Worm (Caenorhabditis elegans): ENCODE results near the gene snt-2.
A peak's percentile ranks its signal among the peaks of the same experiment; 100 is the strongest.

The snt-2 gene

ce11 chrIII:793595-793994 is at the start of gene snt-2:
snt-2 (minus strand) TSS chrIII:793733.
- TF ChIP-seq pax-1 (tag; optimal IDR thresholded peaks at IDR 0.05) (peak; percentile 19), hlh-30 (tag; optimal IDR thresholded peaks at IDR 0.05; ENCODE audit: insufficient read depth) (peak; percentile 65), ceh-2 (tag; optimal IDR thresholded peaks at IDR 0.05) (peak; percentile 17), K02D7.2 (tag; optimal IDR thresholded peaks at IDR 0.05) (no peak), tbx-2 (tag; optimal IDR thresholded peaks at IDR 0.05) (peak; percentile 16), nfya-1 (tag; optimal IDR thresholded peaks at IDR 0.05) (peak; percentile 87), unc-42 (tag; optimal IDR thresholded peaks at IDR 0.05) (peak; percentile 31), hlh-13 (GFP tag; optimal IDR thresholded peaks at IDR 0.05) (no peak), elt-2 (tag; optimal IDR thresholded peaks at IDR 0.05) (peak; percentile 38), pros-1 (tag; optimal IDR thresholded peaks at IDR 0.05) (peak; percentile 8), ceh-31 (tag; optimal IDR thresholded peaks at IDR 0.05) (peak; percentile 59), K09A11.1 (tag; optimal IDR thresholded peaks at IDR 0.05; ENCODE audit: insufficient read depth) (no peak), lim-6 (tag; optimal IDR thresholded peaks at IDR 0.05) (no peak), syd-9 (tag; optimal IDR thresholded peaks at IDR 0.05) (no peak), hlh-6 (tag; optimal IDR thresholded peaks at IDR 0.05) (no peak), ceh-18 (tag; optimal IDR thresholded peaks at IDR 0.05) (peak; percentile 17)

ce11 chrIII:842630-843029 is 49.1 kb upstream of the snt-2 start, which contains the start of gene far-8:
far-8 (plus strand) TSS chrIII:842930.
- TF ChIP-seq fax-1 (tag; optimal IDR thresholded peaks at IDR 0.05) (no peak), unc-42 (tag; optimal IDR thresholded peaks at IDR 0.05) (no peak), hlh-6 (tag; optimal IDR thresholded peaks at IDR 0.05) (no peak), ref-2 (tag; optimal IDR thresholded peaks at IDR 0.05) (no peak), ahr-1 (tag; optimal IDR thresholded peaks at IDR 0.05) (no peak), ceh-9 (tag; optimal IDR thresholded peaks at IDR 0.05) (no peak), pha-2 (tag; optimal IDR thresholded peaks at IDR 0.05) (no peak), ceh-48 (tag; optimal IDR thresholded peaks at IDR 0.05) (no peak), T23F11.4 (GFP tag; optimal IDR thresholded peaks at IDR 0.05) (no peak)

ce11 chrIII:841177-841576 is 47.6 kb upstream of the snt-2 start, which contains the start of gene K02F3.9:
K02F3.9 (minus strand) TSS chrIII:841366.
- TF ChIP-seq pat-9 (tag; optimal IDR thresholded peaks at IDR 0.05) (no peak), unc-3 (GFP tag; conservative IDR thresholded peaks at IDR 0.05) (no peak), unc-3 (tag; optimal IDR thresholded peaks at IDR 0.05) (no peak), pqm-1 (tag; optimal IDR thresholded peaks at IDR 0.05) (no peak), lin-11 (tag; optimal IDR thresholded peaks at IDR 0.05) (no peak), syd-9 (tag; optimal IDR thresholded peaks at IDR 0.05) (no peak), lim-6 (tag; optimal IDR thresholded peaks at IDR 0.05) (no peak), ceh-6 (GFP tag; optimal IDR thresholded peaks at IDR 0.05) (no peak), unc-86 (tag; optimal IDR thresholded peaks at IDR 0.05) (no peak), dmd-4 (tag; optimal IDR thresholded peaks at IDR 0.05; ENCODE audit: borderline replicate concordance) (no peak), ceh-18 (tag; optimal IDR thresholded peaks at IDR 0.05) (no peak)

ce11 chrIII:839491-839890 is 46.0 kb upstream of the snt-2 start, which contains the start of gene dos-3:
dos-3 (minus strand) TSS chrIII:839591.
- TF ChIP-seq elt-4 (tag; optimal IDR thresholded peaks at IDR 0.05) (no peak), ceh-18 (tag; optimal IDR thresholded peaks at IDR 0.05) (no peak), che-1 (tag; optimal IDR thresholded peaks at IDR 0.05) (no peak), ceh-48 (tag; optimal IDR thresholded peaks at IDR 0.05) (no peak), K09A11.1 (tag; optimal IDR thresholded peaks at IDR 0.05; ENCODE audit: insufficient read depth) (no peak), gmeb-2 (tag; optimal IDR thresholded peaks at IDR 0.05) (no peak), fax-1 (tag; optimal IDR thresholded peaks at IDR 0.05) (no peak), dve-1 (tag; optimal IDR thresholded peaks at IDR 0.05) (no peak), nhr-11 (tag; optimal IDR thresholded peaks at IDR 0.05) (no peak), ets-4 (tag; optimal IDR thresholded peaks at IDR 0.05) (no peak)
